Fruit fly (Drosophila melanogaster): Measurements from ENCODE around the gene MED30.

Gene MED30

dm6 chr3L:623556-623955 lies 30.3 kb downstream of the MED30 start:
- TF ChIP-seq CTCF (optimal IDR thresholded peaks at IDR 0.05) (no peak), CG8478 (optimal IDR thresholded peaks at IDR 0.05) (no peak)

- TF ChIP-seq CTCF (optimal IDR thresholded peaks at IDR 0.05) (no peak), CG8478 (optimal IDR thresholded peaks at IDR 0.05) (no peak)
Observed at dm6 chr3L:622357-622834, 31.5 kb downstream of the MED30 start.

- TF ChIP-seq CG8478 (optimal IDR thresholded peaks at IDR 0.05) (no peak), CTCF (optimal IDR thresholded peaks at IDR 0.05) (no peak)
Observed at dm6 chr3L:621097-621967, 32.6 kb downstream of the MED30 start.

- TF ChIP-seq CTCF (optimal IDR thresholded peaks at IDR 0.05) (no peak), CG8478 (optimal IDR thresholded peaks at IDR 0.05) (no peak)
Observed at dm6 chr3L:619427-620308, 34.2 kb downstream of the MED30 start.

dm6 chr3L:618347-619272 lies 35.3 kb downstream of the MED30 start:
- TF ChIP-seq CG8478 (optimal IDR thresholded peaks at IDR 0.05) (no peak), CTCF (optimal IDR thresholded peaks at IDR 0.05) (no peak)

- TF ChIP-seq CTCF (optimal IDR thresholded peaks at IDR 0.05) = no peak
- no peak for TF ChIP-seq CG8478 (optimal IDR thresholded peaks at IDR 0.05)
Observed at dm6 chr3L:617926-618325, 36.0 kb downstream of the MED30 start.

dm6 chr3L:616482-617148 lies 37.3 kb downstream of the MED30 start:
- TF ChIP-seq CG8478 (optimal IDR thresholded peaks at IDR 0.05) (no peak), CTCF (optimal IDR thresholded peaks at IDR 0.05) (no peak)

dm6 chr3L:616099-616481 lies 37.8 kb downstream of the MED30 start:
- TF ChIP-seq CG8478 (optimal IDR thresholded peaks at IDR 0.05) (no peak), CTCF (optimal IDR thresholded peaks at IDR 0.05) (no peak)

dm6 chr3L:615425-616046 lies 38.4 kb downstream of the MED30 start:
- TF ChIP-seq CG8478 (optimal IDR thresholded peaks at IDR 0.05) = no peak
- no peak for TF ChIP-seq CTCF (optimal IDR thresholded peaks at IDR 0.05)

- no peak for TF ChIP-seq CTCF (optimal IDR thresholded peaks at IDR 0.05)
- TF ChIP-seq CG8478 (optimal IDR thresholded peaks at IDR 0.05) = no peak
Observed at dm6 chr3L:614751-615424, 39.0 kb downstream of the MED30 start.

- no peak for TF ChIP-seq CG8478 (optimal IDR thresholded peaks at IDR 0.05)
- TF ChIP-seq CTCF (optimal IDR thresholded peaks at IDR 0.05) = no peak
Observed at dm6 chr3L:613578-614300, 40.1 kb downstream of the MED30 start.
